Fruit fly (Drosophila melanogaster): Measurements from ENCODE around the gene CG4860.

DNA sequence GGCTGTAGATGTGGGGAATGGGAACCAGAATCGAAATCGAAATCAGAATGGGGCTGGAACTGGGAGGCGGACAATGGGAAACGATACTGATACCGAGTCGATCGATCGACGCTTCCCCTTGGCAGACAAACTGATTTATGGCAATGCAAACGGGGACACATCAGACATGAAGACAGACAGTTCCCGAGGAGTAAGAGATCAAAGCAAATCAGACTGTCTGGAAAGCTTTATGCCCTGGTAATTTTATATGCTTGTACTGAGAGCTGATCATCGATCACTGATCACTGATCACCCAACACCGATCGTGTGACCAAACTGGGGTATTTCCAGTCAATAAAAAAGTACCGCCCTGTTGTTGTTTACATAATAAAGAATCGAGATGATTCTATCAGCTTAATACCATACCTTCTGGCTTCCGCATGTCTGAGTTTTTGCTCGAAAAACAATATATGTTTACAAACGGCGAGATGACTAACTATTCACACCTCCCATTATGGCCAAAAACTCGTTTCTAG lies 48.7 kb upstream of the CG4860 start:
- no peak for TF ChIP-seq CG10348 (GFP tag; IDR thresholded peaks at IDR 0.05)
- TF ChIP-seq Pif1A (GFP tag; optimal IDR thresholded peaks at IDR 0.05) = no peak

All from whole organism, pupa.